Worm (Caenorhabditis elegans): Measurements from ENCODE around the gene F35A5.1.
A peak's percentile ranks its signal among the peaks of the same experiment; 100 is the strongest.

F35A5.1 gene

DNA sequence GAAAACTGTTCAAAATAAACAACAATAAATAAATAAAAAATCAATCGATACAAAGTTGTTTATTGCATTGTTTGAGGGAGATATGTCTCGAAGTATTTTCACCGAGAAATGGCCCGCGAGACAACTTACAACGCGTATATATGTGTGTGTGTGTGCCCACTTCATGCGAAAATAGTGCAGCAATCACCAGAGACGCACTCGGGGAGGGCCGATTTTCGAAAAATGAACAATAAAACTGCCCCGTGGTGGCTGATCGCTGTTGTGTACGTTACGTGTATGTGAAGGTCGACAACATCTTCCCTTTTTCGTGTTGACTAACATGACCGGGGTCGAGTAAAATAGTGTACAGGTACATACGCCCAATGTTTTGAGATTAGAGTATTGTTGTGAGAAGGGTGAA is 18.8 kb upstream of the F35A5.1 start:
- no peak for TF ChIP-seq hlh-12 (tag; optimal IDR thresholded peaks at IDR 0.05)
- no peak for TF ChIP-seq lin-35 (GFP tag; optimal IDR thresholded peaks at IDR 0.05)
- TF ChIP-seq F57C9.4 (tag; optimal IDR thresholded peaks at IDR 0.05) = no peak
- no peak for TF ChIP-seq ceh-40 (GFP tag; IDR thresholded peaks at IDR 0.05)
- no peak for TF ChIP-seq ztf-3 (GFP tag; optimal IDR thresholded peaks at IDR 0.05)
- TF ChIP-seq snpc-1.1 (tag; optimal IDR thresholded peaks at IDR 0.05; ENCODE audit: insufficient read depth) = no peak
- TF ChIP-seq nhr-120 (GFP tag; IDR thresholded peaks at IDR 0.05) = no peak
- TF ChIP-seq hlh-26 (GFP tag; conservative IDR thresholded peaks at IDR 0.05) = no peak
- TF ChIP-seq sdz-38 (tag; optimal IDR thresholded peaks at IDR 0.05) = no peak
- TF ChIP-seq aptf-2 (GFP tag; conservative IDR thresholded peaks at IDR 0.05) = no peak
- TF ChIP-seq ama-1 (optimal IDR thresholded peaks at IDR 0.05) = peak; percentile 16
- no peak for TF ChIP-seq ama-1 (GFP tag; optimal IDR thresholded peaks at IDR 0.05)
- peak; percentile 44 for TF ChIP-seq ceh-27 (GFP tag; optimal IDR thresholded peaks at IDR 0.05)
- no peak for TF ChIP-seq bed-1 (GFP tag; IDR thresholded peaks at IDR 0.05)
- TF ChIP-seq lin-40 (tag; optimal IDR thresholded peaks at IDR 0.05) = peak; percentile 71
- TF ChIP-seq hmg-1.2 (GFP tag; IDR thresholded peaks at IDR 0.05) = no peak
- TF ChIP-seq mxl-1 (tag; optimal IDR thresholded peaks at IDR 0.05) = no peak
- no peak for TF ChIP-seq snpc-4 (GFP tag; optimal IDR thresholded peaks at IDR 0.05)
- peak in 1 of 4 experiments; percentile 1 for TF ChIP-seq snpc-4 (tag; optimal IDR thresholded peaks at IDR 0.05)
- TF ChIP-seq atf-7 (tag; optimal IDR thresholded peaks at IDR 0.05) = no peak
- no peak for TF ChIP-seq rcor-1 (GFP tag; IDR thresholded peaks at IDR 0.05)
- no peak for TF ChIP-seq cebp-1 (GFP tag; IDR thresholded peaks at IDR 0.05)
- TF ChIP-seq cebp-1 (tag; optimal IDR thresholded peaks at IDR 0.05) = peak; percentile 38
- no peak for TF ChIP-seq let-607 (tag; optimal IDR thresholded peaks at IDR 0.05)
- no peak for TF ChIP-seq rec-8 (tag; optimal IDR thresholded peaks at IDR 0.05)
- TF ChIP-seq K11D2.4 (GFP tag; IDR thresholded peaks at IDR 0.05) = 0 out of 2 replicates have a peak, but pooled peaks have one; percentile 36
- TF ChIP-seq tlf-1 (GFP tag; optimal IDR thresholded peaks at IDR 0.05) = no peak
- TF ChIP-seq lag-1 (GFP tag; IDR thresholded peaks at IDR 0.05) = no peak
- no peak for TF ChIP-seq xnd-1 (tag; optimal IDR thresholded peaks at IDR 0.05)
- TF ChIP-seq snpc-1.3 (tag; optimal IDR thresholded peaks at IDR 0.05; ENCODE audit: insufficient read depth) = no peak
- no peak for TF ChIP-seq ets-4 (GFP tag; optimal IDR thresholded peaks at IDR 0.05)
- no peak for TF ChIP-seq nhr-80 (tag; optimal IDR thresholded peaks at IDR 0.05)
- TF ChIP-seq egrh-3 (GFP tag; IDR thresholded peaks at IDR 0.05) = no peak
- no peak for TF ChIP-seq nfya-2 (GFP tag; IDR thresholded peaks at IDR 0.05)
- peak; percentile 0 for TF ChIP-seq die-1 (tag; optimal IDR thresholded peaks at IDR 0.05)
- TF ChIP-seq F10E7.11 (tag; optimal IDR thresholded peaks at IDR 0.05) = no peak
- TF ChIP-seq cebp-2 (GFP tag; IDR thresholded peaks at IDR 0.05) = no peak
- TF ChIP-seq somi-1 (GFP tag; optimal IDR thresholded peaks at IDR 0.05) = no peak
- TF ChIP-seq dox-1 (GFP tag; IDR thresholded peaks at IDR 0.05) = no peak
- TF ChIP-seq K12H6.12 (tag; optimal IDR thresholded peaks at IDR 0.05) = peak; percentile 26
- no peak for TF ChIP-seq ceh-58 (GFP tag; IDR thresholded peaks at IDR 0.05)
- TF ChIP-seq egl-44 (GFP tag; IDR thresholded peaks at IDR 0.05) = no peak
- no peak for TF ChIP-seq T07F8.4 (tag; optimal IDR thresholded peaks at IDR 0.05)
- TF ChIP-seq lsy-27 (tag; optimal IDR thresholded peaks at IDR 0.05; ENCODE audit: borderline replicate concordance, insufficient read depth) = no peak
- TF ChIP-seq bed-2 (GFP tag; IDR thresholded peaks at IDR 0.05) = no peak
- no peak for TF ChIP-seq F52B5.7 (tag; optimal IDR thresholded peaks at IDR 0.05)
